Worm (Caenorhabditis elegans) whole organism, midembryonic: ENCODE data around the gene his-73.

ENCODE experiments used
- T22C8.4 ChIP-seq: fragments of 200-800 bp; sonication (Bioruptor generic); IDR thresholded peaks from 2 replicates; pipeline ENCODE4 v1.3.6; 2022; ENCODE audit warnings: missing genetic modification characterization, missing compliant biosample characterization
- flt-1 ChIP-seq: fragments of 200-800 bp; sonication (Bioruptor generic); IDR thresholded peaks from 2 replicates; pipeline ENCODE4 v1.3.6; 2022; ENCODE audit warnings: missing genetic modification characterization, missing compliant biosample characterization
- klf-2 ChIP-seq: fragments of 200-800 bp; sonication (Bioruptor generic); conservative IDR thresholded peaks from 2 replicates; pipeline ENCODE4 v1.3.6; 2022; ENCODE audit warnings: missing genetic modification reagents, missing genetic modification characterization, missing compliant biosample characterization
- ref-1 ChIP-seq: fragments of 200-800 bp; sonication (Bioruptor generic); conservative IDR thresholded peaks from 2 replicates; pipeline ENCODE4 v1.3.6; 2022; ENCODE audit warnings: missing genetic modification reagents, missing genetic modification characterization, missing compliant biosample characterization
- ztf-23 ChIP-seq: fragments of 200-800 bp; sonication (Bioruptor generic); IDR thresholded peaks from 2 replicates; pipeline ENCODE4 v1.3.6; 2022; ENCODE audit warnings: missing genetic modification reagents, missing genetic modification characterization, missing compliant biosample characterization
- ztf-29 ChIP-seq: fragments of 200-800 bp; sonication (Bioruptor generic); IDR thresholded peaks from 2 replicates; pipeline ENCODE4 v1.3.6; 2022; ENCODE audit warnings: missing genetic modification reagents, missing genetic modification characterization, missing compliant biosample characterization

ce11 chrII:13195163-13195562 is 11.7 kb downstream of the his-73 start, which contains the start of gene lec-1:
- no peak for TF ChIP-seq ref-1
- no peak for TF ChIP-seq flt-1 (GFP tag; lab: Robert Waterston, UW)
- no peak for TF ChIP-seq klf-2 (GFP tag; lab: Robert Waterston, UW)
- TF ChIP-seq T22C8.4 (GFP tag; lab: Robert Waterston, UW): no peak
- TF ChIP-seq ztf-23 (GFP tag; lab: Robert Waterston, UW): no peak
- TF ChIP-seq ztf-29 (GFP tag; lab: Robert Waterston, UW): no peak
